Worm (Caenorhabditis elegans) whole organism, late embryonic: Measurements from ENCODE around the gene C05B5.8.
"Not testable (repeated sequence)": the region's sequence is repeated elsewhere in the genome, so short reads cannot be mapped to it uniquely, and the experiment has no call there.

Source experiments
- F13H6.1 ChIP-seq: sonication (generic microtip); optimal IDR thresholded peaks from 2 replicates; lab custom pipeline; 2016; ENCODE audit warnings: missing genetic modification characterization, missing compliant biosample characterization
- T23F11.4 ChIP-seq: fragments of 200-800 bp; sonication (Bioruptor generic); optimal IDR thresholded peaks from 2 replicates; lab custom pipeline; 2018; ENCODE audit warnings: mild to moderate bottlenecking, missing genetic modification characterization, missing compliant biosample characterization
- Y22D7AL.16 ChIP-seq: sonication (generic microtip); optimal IDR thresholded peaks from 2 replicates; lab custom pipeline; 2016; ENCODE audit warnings: missing genetic modification characterization, missing compliant biosample characterization
- ama-1 ChIP-seq: fragments of 150-350 bp; optimal IDR thresholded peaks from 2 replicates; lab custom pipeline; 2014
- ceh-14 ChIP-seq: sonication (generic microtip); optimal IDR thresholded peaks from 2 replicates; lab custom pipeline; 2016; ENCODE audit warnings: missing genotype, missing genetic modification characterization, missing compliant biosample characterization
- ceh-18 ChIP-seq: sonication (generic microtip); optimal IDR thresholded peaks from 2 replicates; lab custom pipeline; 2016; ENCODE audit warnings: missing genetic modification characterization, missing compliant biosample characterization
- ceh-30 ChIP-seq: fragments of 150-350 bp; optimal IDR thresholded peaks from 2 replicates; lab custom pipeline; 2014; ENCODE audit warnings: missing biosample characterization, missing genetic modification characterization
- ceh-48 ChIP-seq: sonication (generic microtip); optimal IDR thresholded peaks from 2 replicates; lab custom pipeline; 2016; ENCODE audit warnings: missing genetic modification characterization, inconsistent platforms, missing compliant biosample characterization
- ceh-9 ChIP-seq: sonication (generic microtip); optimal IDR thresholded peaks from 2 replicates; lab custom pipeline; 2016; ENCODE audit warnings: mild to moderate bottlenecking, missing genetic modification characterization, inconsistent platforms, missing compliant biosample characterization
- dmd-4 ChIP-seq: sonication (generic microtip); optimal IDR thresholded peaks from 2 replicates; lab custom pipeline; 2016; ENCODE audit warnings: borderline replicate concordance, missing genetic modification characterization, missing compliant biosample characterization
- dve-1 ChIP-seq: sonication (generic microtip); optimal IDR thresholded peaks from 2 replicates; lab custom pipeline; 2017; ENCODE audit warnings: antibody characterized with exemption, mild to moderate bottlenecking, missing genetic modification characterization, missing compliant biosample characterization
- elt-2 ChIP-seq: sonication (generic microtip); optimal IDR thresholded peaks from 2 replicates; lab custom pipeline; 2016; ENCODE audit warnings: missing genetic modification reagents, missing genetic modification characterization, missing compliant biosample characterization
- elt-4 ChIP-seq: sonication (generic microtip); optimal IDR thresholded peaks from 2 replicates; lab custom pipeline; 2016; ENCODE audit warnings: missing genetic modification characterization, missing compliant biosample characterization
- ets-4 ChIP-seq: sonication (generic microtip); optimal IDR thresholded peaks from 2 replicates; lab custom pipeline; 2016; ENCODE audit warnings: missing genetic modification characterization, missing compliant biosample characterization
- eyg-1 ChIP-seq: sonication (generic microtip); optimal IDR thresholded peaks from 2 replicates; lab custom pipeline; 2016; ENCODE audit warnings: missing genotype, missing genetic modification characterization, missing compliant biosample characterization
- hlh-13 ChIP-seq: fragments of 200-800 bp; sonication (Bioruptor generic); optimal IDR thresholded peaks from 2 replicates; lab custom pipeline; 2018; ENCODE audit warnings: mild to moderate bottlenecking, missing genetic modification characterization, missing compliant biosample characterization
- hlh-15 ChIP-seq: sonication (generic microtip); optimal IDR thresholded peaks from 2 replicates; lab custom pipeline; 2016; ENCODE audit warnings: missing genetic modification characterization, missing compliant biosample characterization
- hlh-30 ChIP-seq: sonication (generic microtip); optimal IDR thresholded peaks from 2 replicates; lab custom pipeline; 2017; ENCODE audit warnings: antibody characterized with exemption, missing genetic modification characterization, missing compliant biosample characterization; ENCODE audit not compliant: insufficient read depth
- hlh-8 ChIP-seq: sonication (generic microtip); optimal IDR thresholded peaks from 2 replicates; lab custom pipeline; 2016; ENCODE audit warnings: missing genotype, missing genetic modification characterization, missing compliant biosample characterization
- mec-3 ChIP-seq: sonication (generic microtip); optimal IDR thresholded peaks from 2 replicates; lab custom pipeline; 2016; ENCODE audit warnings: borderline replicate concordance, missing genetic modification characterization, missing compliant biosample characterization
- nfya-1 ChIP-seq: sonication (generic microtip); optimal IDR thresholded peaks from 2 replicates; lab custom pipeline; 2017; ENCODE audit warnings: missing genetic modification characterization, mild to moderate bottlenecking, missing compliant biosample characterization, antibody characterized with exemption, moderate library complexity
- nhr-232 ChIP-seq: sonication (generic microtip); optimal IDR thresholded peaks from 2 replicates; lab custom pipeline; 2016; ENCODE audit warnings: missing genetic modification characterization, missing compliant biosample characterization
- pag-3 ChIP-seq: sonication (generic microtip); optimal IDR thresholded peaks from 2 replicates; lab custom pipeline; 2016; ENCODE audit warnings: missing compliant biosample characterization, missing genetic modification characterization, borderline replicate concordance
- pax-1 ChIP-seq: fragments of 150-350 bp; optimal IDR thresholded peaks from 2 replicates; lab custom pipeline; 2014; ENCODE audit warnings: missing biosample characterization, missing genetic modification characterization
- pha-2 ChIP-seq: sonication (generic microtip); optimal IDR thresholded peaks from 2 replicates; lab custom pipeline; 2017; ENCODE audit warnings: mild to moderate bottlenecking, missing genetic modification characterization, missing compliant biosample characterization
- pha-4 ChIP-seq: fragments of 150-350 bp; optimal IDR thresholded peaks from 2 replicates; lab custom pipeline; 2018; ENCODE audit warnings: missing biosample characterization, missing genetic modification reagents, missing genetic modification characterization
- pros-1 ChIP-seq: fragments of 150-350 bp; optimal IDR thresholded peaks from 2 replicates; lab custom pipeline; 2014; ENCODE audit warnings: missing biosample characterization, missing genetic modification reagents, missing genetic modification characterization
- ref-2 ChIP-seq: sonication (generic microtip); optimal IDR thresholded peaks from 2 replicates; lab custom pipeline; 2016; ENCODE audit warnings: missing genetic modification characterization, missing compliant biosample characterization
- sdc-2 ChIP-seq: sonication (generic microtip); optimal IDR thresholded peaks from 2 replicates; lab custom pipeline; 2016; ENCODE audit warnings: missing genotype, missing genetic modification characterization, missing compliant biosample characterization
- sox-4 ChIP-seq: sonication (generic microtip); optimal IDR thresholded peaks from 2 replicates; lab custom pipeline; 2017; ENCODE audit warnings: mild to moderate bottlenecking, missing genetic modification characterization, inconsistent platforms, missing compliant biosample characterization
- syd-9 ChIP-seq: sonication (generic microtip); optimal IDR thresholded peaks from 2 replicates; lab custom pipeline; 2016; ENCODE audit warnings: mild to moderate bottlenecking, missing genetic modification characterization, moderate library complexity, missing compliant biosample characterization
- tbx-2 ChIP-seq: sonication (generic microtip); optimal IDR thresholded peaks from 2 replicates; lab custom pipeline; 2016; ENCODE audit warnings: missing genetic modification characterization, missing compliant biosample characterization
- tbx-7 ChIP-seq: sonication (generic microtip); optimal IDR thresholded peaks from 2 replicates; lab custom pipeline; 2016; ENCODE audit warnings: missing genotype, missing genetic modification characterization, missing compliant biosample characterization
- zip-5 ChIP-seq: sonication (generic microtip); optimal IDR thresholded peaks from 2 replicates; lab custom pipeline; 2016; ENCODE audit warnings: missing genetic modification characterization, missing compliant biosample characterization

C05B5.8 gene

DNA sequence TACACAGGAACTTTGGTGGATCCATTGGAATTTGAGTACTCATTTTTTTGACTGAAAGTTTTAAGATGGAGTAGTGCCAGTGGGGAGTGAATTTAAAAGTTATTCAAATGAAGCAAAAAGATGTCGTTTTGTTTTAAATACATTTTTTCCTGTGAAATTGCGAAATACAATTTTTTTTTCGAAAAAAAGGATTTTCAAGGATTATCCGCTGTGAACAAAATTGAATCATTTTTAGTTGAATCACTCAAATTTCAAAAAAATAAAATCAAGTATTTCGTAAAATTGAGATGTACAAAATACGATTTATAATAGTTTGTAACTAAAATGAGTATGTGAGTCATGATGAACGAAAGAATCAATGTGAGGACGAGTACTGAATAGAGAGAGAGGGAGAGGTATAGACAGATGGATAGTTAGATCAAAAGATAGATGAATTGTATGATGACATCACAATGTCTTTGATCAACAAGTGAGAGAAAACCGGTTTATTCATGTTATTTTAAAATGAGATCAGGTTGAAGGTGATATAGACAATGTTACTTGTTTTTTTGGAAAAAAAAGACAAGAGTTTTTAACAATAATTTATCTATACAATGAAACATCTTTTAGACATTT lies at the start of gene C05B5.8:
Gene C05B5.8 (minus strand): TSS at position 51 of the 615 bp plus-strand sequence.
- TF ChIP-seq pha-4 (tag; lab: Kevin White, UChicago) (no peak), sdc-2 (no peak), dmd-4 (tag; lab: Kevin White, UChicago) (no peak), hlh-15 (tag; lab: Kevin White, UChicago) (no peak), dve-1 (tag; lab: Kevin White, UChicago) (no peak), hlh-13 (GFP tag; lab: Kevin White, UChicago) (no peak), nfya-1 (tag; lab: Kevin White, UChicago) (no peak), ets-4 (no peak), pax-1 (tag; lab: Kevin White, UChicago) (no peak), ceh-18 (no peak)
- TF ChIP-seq, all 69 proteins: peak for 0

DNA sequence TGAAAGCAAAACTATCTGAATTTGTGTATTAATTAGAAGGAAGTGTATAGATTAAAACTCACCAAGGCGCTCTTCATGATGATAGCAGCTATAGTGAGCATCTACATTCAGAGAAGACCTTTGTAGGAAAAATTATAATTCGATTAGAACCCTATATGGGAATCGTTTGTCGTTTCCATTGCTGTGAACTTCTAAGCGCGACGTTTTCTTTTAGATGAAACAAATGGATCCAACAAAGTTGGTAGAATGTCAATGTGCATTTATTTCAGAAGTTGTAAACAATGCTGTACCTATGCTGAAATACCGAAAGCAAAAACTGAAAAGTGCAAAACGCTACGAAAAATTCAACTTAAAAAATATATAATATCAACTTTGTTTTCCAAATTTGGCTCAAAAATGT lies 49.4 kb upstream of the C05B5.8 start, which contains the start of gene T16G12.10:
Gene T16G12.10 (minus strand): TSS at position 101 of the 400 bp plus-strand sequence.
- TF ChIP-seq zip-5 (tag; lab: Kevin White, UChicago) (no peak), elt-4 (tag; lab: Kevin White, UChicago) (no peak), T23F11.4 (GFP tag; lab: Kevin White, UChicago) (no peak), nfya-1 (tag; lab: Kevin White, UChicago) (no peak), ama-1 (lab: Kevin White, UChicago) (no peak), tbx-2 (tag; lab: Kevin White, UChicago) (no peak), ceh-9 (tag; lab: Kevin White, UChicago) (no peak), F13H6.1 (no peak), tbx-7 (tag; lab: Kevin White, UChicago) (no peak), pros-1 (tag; lab: Kevin White, UChicago) (no peak), syd-9 (no peak), hlh-13 (GFP tag; lab: Kevin White, UChicago) (no peak), hlh-15 (tag; lab: Kevin White, UChicago) (no peak), ceh-14 (no peak)

DNA sequence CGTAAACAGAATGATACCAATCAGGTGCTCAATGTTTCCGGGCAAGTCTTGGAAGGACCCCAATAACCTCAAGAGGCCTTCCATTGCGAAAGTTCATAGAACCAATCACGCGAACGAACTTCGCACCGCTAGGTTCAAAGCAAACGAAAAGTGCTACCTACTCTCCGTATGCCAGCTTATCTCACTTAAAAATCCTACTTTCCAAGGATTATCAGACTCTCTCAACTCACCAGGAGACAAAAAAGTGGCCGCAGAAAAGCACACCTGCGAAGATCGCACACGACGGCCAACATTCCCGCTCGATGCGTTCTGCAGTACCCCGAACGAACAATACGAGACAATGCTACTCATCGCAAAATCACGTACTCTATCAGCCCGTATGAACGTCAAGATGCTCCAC lies 46.7 kb upstream of the C05B5.8 start, which contains the start of gene T16G12.12:
Gene T16G12.12 (plus strand): TSS at position 301 of the 400 bp plus-strand sequence.
- TF ChIP-seq dmd-4 (tag; lab: Kevin White, UChicago); nhr-232; eyg-1 (tag; lab: Kevin White, UChicago): not testable (repeated sequence)

DNA sequence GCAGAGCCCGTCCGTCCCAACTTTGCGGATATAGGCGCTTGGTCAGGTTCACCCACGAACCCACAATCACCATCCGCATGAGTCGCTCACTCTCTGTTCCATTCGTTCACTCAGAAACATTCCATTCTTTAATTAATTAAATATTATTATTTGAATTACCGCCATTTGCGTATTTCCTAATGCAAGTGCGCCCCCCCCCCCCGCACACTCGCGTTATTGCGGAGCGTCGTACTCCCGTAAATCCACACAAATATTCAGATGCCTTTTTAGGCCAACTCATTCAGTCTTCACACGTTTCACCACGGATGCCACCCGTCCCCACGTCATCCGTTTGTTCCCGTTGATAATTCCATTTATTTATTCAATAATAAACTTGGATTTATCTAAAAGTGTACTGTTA lies 43.7 kb upstream of the C05B5.8 start, which contains the start of gene T16G12.3:
Gene T16G12.3 (plus strand): TSS at position 301 of the 400 bp plus-strand sequence.
- TF ChIP-seq ama-1 (lab: Kevin White, UChicago); ceh-48 (tag; lab: Kevin White, UChicago); pag-3: not testable (repeated sequence)

DNA sequence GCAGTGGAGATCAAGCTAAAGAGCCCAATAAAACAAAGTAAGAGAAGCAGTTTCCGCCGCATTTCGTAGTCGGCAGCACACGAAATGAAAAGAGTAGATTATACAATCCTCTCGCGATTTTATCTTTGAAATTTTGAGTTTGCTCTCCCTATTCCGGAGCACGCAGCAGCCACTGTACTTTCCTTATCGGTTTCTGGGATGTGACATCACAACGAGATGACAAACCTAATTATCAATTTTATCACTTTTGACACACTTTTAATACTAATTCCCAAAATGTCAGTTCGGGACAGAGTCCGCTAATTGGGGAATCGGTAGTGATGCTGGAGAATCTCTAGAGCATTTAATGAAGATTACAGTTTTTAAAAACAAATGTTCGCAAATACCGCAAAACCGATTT lies 43.1 kb upstream of the C05B5.8 start, which contains the start of gene T16G12.1:
Gene T16G12.1 (minus strand): TSS at position 176 of the 400 bp plus-strand sequence.
- TF ChIP-seq sox-4 (no peak), elt-2 (tag; lab: Kevin White, UChicago) (peak; percentile 53)

DNA sequence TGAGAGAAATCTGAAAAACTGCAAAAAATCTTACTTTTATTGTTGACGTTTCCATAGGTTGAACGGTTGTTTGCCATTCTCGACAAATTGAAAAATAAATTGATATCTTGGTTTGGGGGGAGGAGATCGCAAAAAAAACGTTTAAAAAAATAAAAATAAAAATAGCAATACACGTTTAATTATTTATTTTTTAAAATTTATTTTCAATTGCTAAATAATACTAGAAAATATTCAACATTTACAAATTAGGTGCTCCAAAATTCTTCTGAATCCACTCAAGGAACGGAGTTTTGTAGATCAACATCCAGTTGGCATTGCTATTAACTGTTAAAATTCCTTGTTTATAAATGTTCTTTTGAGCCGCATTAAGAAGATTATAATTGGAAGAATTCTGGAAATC lies 33.4 kb upstream of the C05B5.8 start, which contains the start of gene T16G12.7:
Gene T16G12.7 (minus strand): TSS at position 101 of the 400 bp plus-strand sequence.
- TF ChIP-seq ceh-9 (tag; lab: Kevin White, UChicago) (no peak), hlh-8 (tag; lab: Kevin White, UChicago) (no peak), hlh-30 (tag; lab: Kevin White, UChicago) (no peak), ceh-30 (no peak), nhr-232 (no peak), Y22D7AL.16 (tag; lab: Kevin White, UChicago) (no peak), pha-2 (tag; lab: Kevin White, UChicago) (no peak), mec-3 (no peak), sdc-2 (no peak), ref-2 (tag; lab: Kevin White, UChicago) (no peak)
